Worm (Caenorhabditis elegans) whole organism, L2 larva: Measurements from ENCODE around the gene pqn-36.

Experiments
- C34F6.9 ChIP-seq: fragments of 150-350 bp; optimal IDR thresholded peaks from 2 replicates; lab custom pipeline; 2014; ENCODE audit warnings: missing biosample characterization, missing genetic modification characterization
- F13H6.1 ChIP-seq: sonication (generic microtip); optimal IDR thresholded peaks from 2 replicates; lab custom pipeline; 2016; ENCODE audit warnings: missing genetic modification characterization, missing compliant biosample characterization
- R02D3.7 ChIP-seq: fragments of 150-350 bp; optimal IDR thresholded peaks from 2 replicates; lab custom pipeline; 2014; ENCODE audit warnings: missing biosample characterization, missing genetic modification characterization
- Y55F3AM.14 ChIP-seq: fragments of 200-800 bp; sonication (Bioruptor generic); optimal IDR thresholded peaks from 2 replicates; lab custom pipeline; 2018; ENCODE audit warnings: mild to moderate bottlenecking, missing genetic modification characterization, missing compliant biosample characterization
- alr-1 ChIP-seq: fragments of 150-350 bp; optimal IDR thresholded peaks from 2 replicates; lab custom pipeline; 2014; ENCODE audit warnings: missing biosample characterization, missing genetic modification characterization
- aly-2 ChIP-seq: fragments of 150-350 bp; optimal IDR thresholded peaks from 2 replicates; lab custom pipeline; 2014; ENCODE audit warnings: missing biosample characterization, missing genetic modification characterization
- ceh-16 ChIP-seq: fragments of 150-350 bp; optimal IDR thresholded peaks from 2 replicates; lab custom pipeline; 2014; ENCODE audit warnings: missing biosample characterization, missing genetic modification characterization
- ceh-82 ChIP-seq: fragments of 150-350 bp; optimal IDR thresholded peaks from 2 replicates; lab custom pipeline; 2014; ENCODE audit warnings: missing biosample characterization, missing genetic modification characterization
- crh-2 ChIP-seq: sonication (generic microtip); optimal IDR thresholded peaks from 2 replicates; lab custom pipeline; 2017; ENCODE audit warnings: missing biosample characterization, missing genetic modification characterization
- dmd-4 ChIP-seq: sonication (generic microtip); optimal IDR thresholded peaks from 2 replicates; lab custom pipeline; 2017; ENCODE audit warnings: missing biosample characterization, missing genetic modification characterization
- egl-27 ChIP-seq: sonication (generic microtip); optimal IDR thresholded peaks from 3 replicates; lab custom pipeline; 2017; ENCODE audit warnings: missing biosample characterization, missing genetic modification reagents, missing genetic modification characterization
- elt-1 ChIP-seq: fragments of 150-350 bp; optimal IDR thresholded peaks from 2 replicates; lab custom pipeline; 2014; ENCODE audit warnings: missing biosample characterization, missing genetic modification characterization
- fos-1 ChIP-seq: fragments of 150-350 bp; optimal IDR thresholded peaks from 2 replicates; lab custom pipeline; 2014; ENCODE audit warnings: missing biosample characterization, missing genetic modification characterization
- gmeb-1 ChIP-seq: fragments of 150-350 bp; optimal IDR thresholded peaks from 2 replicates; lab custom pipeline; 2014; ENCODE audit warnings: missing biosample characterization, missing genetic modification characterization
- lin-11 ChIP-seq: fragments of 150-350 bp; sonication (generic microtip); optimal IDR thresholded peaks from 2 replicates; lab custom pipeline; 2014; ENCODE audit warnings: missing biosample characterization, missing genetic modification characterization, inconsistent platforms, mixed read lengths
- lin-13 ChIP-seq: fragments of 150-350 bp; optimal IDR thresholded peaks from 2 replicates; lab custom pipeline; 2014; ENCODE audit warnings: missing biosample characterization, missing genetic modification reagents, missing genetic modification characterization
- lin-39 ChIP-seq: fragments of 150-350 bp; optimal IDR thresholded peaks from 2 replicates; lab custom pipeline; 2014; ENCODE audit warnings: missing biosample characterization, missing genetic modification reagents, missing genetic modification characterization
- lsy-2 ChIP-seq, 2 experiments: fragments of 150-350 bp in 1 of 2; sonication (generic microtip) in 1 of 2; optimal IDR thresholded peaks; 2 replicates each; lab custom pipeline; 2014 to 2017; ENCODE audit warnings: missing biosample characterization in 2 of 2, missing genetic modification characterization in 2 of 2
- mab-5 ChIP-seq: fragments of 150-350 bp; optimal IDR thresholded peaks from 2 replicates; lab custom pipeline; 2014; ENCODE audit warnings: missing biosample characterization, missing genetic modification characterization
- mbf-1 ChIP-seq: sonication (generic microtip); optimal IDR thresholded peaks from 2 replicates; lab custom pipeline; 2017; ENCODE audit warnings: missing biosample characterization, missing genetic modification characterization
- mdl-1 ChIP-seq, 2 experiments: fragments of 150-350 bp in 1 of 2; sonication (generic microtip) in 1 of 2; optimal IDR thresholded peaks; 2 replicates each; lab custom pipeline; 2017; ENCODE audit warnings: missing biosample characterization in 2 of 2, missing genetic modification characterization in 2 of 2
- nhr-10 ChIP-seq: sonication (generic microtip); optimal IDR thresholded peaks from 2 replicates; lab custom pipeline; 2017; ENCODE audit warnings: missing biosample characterization, missing genetic modification characterization
- nhr-129 ChIP-seq: fragments of 150-350 bp; optimal IDR thresholded peaks from 2 replicates; lab custom pipeline; 2014; ENCODE audit warnings: missing biosample characterization, missing genetic modification characterization
- nhr-23 ChIP-seq: fragments of 150-350 bp; optimal IDR thresholded peaks from 2 replicates; lab custom pipeline; 2014; ENCODE audit warnings: missing biosample characterization, missing genetic modification reagents, missing genetic modification characterization
- nhr-237 ChIP-seq: fragments of 150-350 bp; optimal IDR thresholded peaks from 2 replicates; lab custom pipeline; 2014; ENCODE audit warnings: missing biosample characterization, missing genetic modification characterization
- nhr-25 ChIP-seq: fragments of 150-350 bp; sonication (generic microtip); optimal IDR thresholded peaks from 3 replicates; lab custom pipeline; 2014; ENCODE audit warnings: missing biosample characterization, missing genetic modification characterization
- nhr-6 ChIP-seq: fragments of 150-350 bp; optimal IDR thresholded peaks from 2 replicates; lab custom pipeline; 2014; ENCODE audit warnings: missing biosample characterization, missing genetic modification characterization
- nhr-77 ChIP-seq: fragments of 150-350 bp; optimal IDR thresholded peaks from 2 replicates; lab custom pipeline; 2014; ENCODE audit warnings: missing biosample characterization, missing genetic modification characterization
- peb-1 ChIP-seq: fragments of 150-350 bp; optimal IDR thresholded peaks from 2 replicates; lab custom pipeline; 2014; ENCODE audit warnings: missing biosample characterization, missing genetic modification characterization
- sem-4 ChIP-seq: fragments of 150-350 bp; optimal IDR thresholded peaks from 2 replicates; lab custom pipeline; 2014; ENCODE audit warnings: missing biosample characterization, missing genetic modification reagents, missing genetic modification characterization
- skn-1 ChIP-seq: sonication (generic microtip); optimal IDR thresholded peaks from 2 replicates; lab custom pipeline; 2017; ENCODE audit warnings: missing biosample characterization, missing genetic modification characterization
- sma-9 ChIP-seq, 2 experiments: fragments of 150-350 bp in 1 of 2; sonication (generic microtip) in 1 of 2; optimal IDR thresholded peaks; 2 replicates each; lab custom pipeline; 2014 to 2016; ENCODE audit warnings: missing genetic modification characterization in 2 of 2, mild to moderate bottlenecking in 1 of 2, missing biosample characterization in 1 of 2, missing compliant biosample characterization in 1 of 2, missing genetic modification reagents in 1 of 2, moderate library complexity in 1 of 2
- snpc-4 ChIP-seq: fragments of 150-350 bp; optimal IDR thresholded peaks from 2 replicates; lab custom pipeline; 2014; ENCODE audit warnings: missing biosample characterization, missing genetic modification characterization
- unc-39 ChIP-seq: fragments of 150-350 bp; optimal IDR thresholded peaks from 2 replicates; lab custom pipeline; 2014; ENCODE audit warnings: missing biosample characterization, missing genetic modification characterization
- unc-55 ChIP-seq: fragments of 150-350 bp; sonication (generic microtip); optimal IDR thresholded peaks from 3 replicates; lab custom pipeline; 2014; ENCODE audit warnings: missing biosample characterization, missing genetic modification reagents, missing genetic modification characterization
- unc-62 ChIP-seq: fragments of 150-350 bp; optimal IDR thresholded peaks from 2 replicates; lab custom pipeline; 2014; ENCODE audit warnings: missing biosample characterization, missing genetic modification reagents, missing genetic modification characterization
- zag-1 ChIP-seq: fragments of 150-350 bp; optimal IDR thresholded peaks from 2 replicates; lab custom pipeline; 2014; ENCODE audit warnings: missing biosample characterization, missing genetic modification characterization
- ztf-1 ChIP-seq: fragments of 200-800 bp; sonication (Bioruptor generic); conservative IDR thresholded peaks from 2 replicates; pipeline ENCODE4 v1.3.6; 2022; ENCODE audit warnings: missing genetic modification characterization, missing compliant biosample characterization
- ztf-4 ChIP-seq: fragments of 150-350 bp; optimal IDR thresholded peaks from 2 replicates; lab custom pipeline; 2014; ENCODE audit warnings: missing biosample characterization, missing genetic modification characterization

pqn-36 gene

ce11 chrX:15392672-15393071, 22.6 kb downstream of the pqn-36 start:
- TF ChIP-seq snpc-4 (peak; percentile 33), ztf-4 (tag; lab: Kevin White, UChicago) (no peak)

- TF ChIP-seq lsy-2 (tag; optimal IDR thresholded peaks at IDR 0.05; lab: Kevin White, UChicago), result peak in 1 of 2 experiments; percentile 41
- TF ChIP-seq sma-9 (GFP tag; optimal IDR thresholded peaks at IDR 0.05; lab: Kevin White, UChicago), result no peak
- TF ChIP-seq sma-9 (tag; optimal IDR thresholded peaks at IDR 0.05; lab: Kevin White, UChicago), result no peak
- no peak for TF ChIP-seq fos-1 (tag; lab: Kevin White, UChicago)
- no peak for TF ChIP-seq sem-4 (tag; lab: Kevin White, UChicago)
Measured at ce11 chrX:15389853-15390252, 25.4 kb downstream of the pqn-36 start.

- no peak for TF ChIP-seq peb-1 (tag; lab: Kevin White, UChicago)
- TF ChIP-seq snpc-4, result peak; percentile 30
- TF ChIP-seq, all 48 proteins: peak for 1
Measured at ce11 chrX:15388259-15388658, 27.0 kb downstream of the pqn-36 start.

- TF ChIP-seq lsy-2 (tag; optimal IDR thresholded peaks at IDR 0.05; lab: Kevin White, UChicago) (peak in 1 of 2 experiments; percentile 59), skn-1 (tag; lab: Kevin White, UChicago) (no peak), C34F6.9 (tag; lab: Kevin White, UChicago) (peak; percentile 56), crh-2 (peak; percentile 60), alr-1 (no peak), dmd-4 (tag; lab: Kevin White, UChicago) (no peak), zag-1 (tag; lab: Kevin White, UChicago) (peak; percentile 82), mab-5 (tag; lab: Kevin White, UChicago) (peak; percentile 60), ceh-16 (tag; lab: Kevin White, UChicago) (no peak), mbf-1 (tag; lab: Kevin White, UChicago) (no peak), nhr-10 (tag; lab: Kevin White, UChicago) (no peak), nhr-77 (tag; lab: Kevin White, UChicago) (no peak), lin-13 (no peak), snpc-4 (peak; percentile 44), gmeb-1 (tag; lab: Kevin White, UChicago) (no peak), unc-55 (GFP tag; lab: Kevin White, UChicago) (peak; percentile 91), nhr-237 (tag; lab: Kevin White, UChicago) (no peak), ztf-1 (no peak), lin-11 (tag; lab: Kevin White, UChicago) (no peak), unc-39 (tag; lab: Kevin White, UChicago) (no peak), egl-27 (peak; percentile 66), lin-39 (tag; lab: Kevin White, UChicago) (no peak), sma-9 (GFP tag; optimal IDR thresholded peaks at IDR 0.05; lab: Kevin White, UChicago) (peak; percentile 90), sma-9 (tag; optimal IDR thresholded peaks at IDR 0.05; lab: Kevin White, UChicago) (no peak), elt-1 (no peak), Y55F3AM.14 (GFP tag; lab: Kevin White, UChicago) (peak; percentile 17), ztf-4 (tag; lab: Kevin White, UChicago) (no peak), aly-2 (no peak), nhr-6 (tag; lab: Kevin White, UChicago) (peak; percentile 26), nhr-25 (no peak), nhr-129 (tag; lab: Kevin White, UChicago) (peak; percentile 50), unc-62 (GFP tag; lab: Kevin White, UChicago) (no peak), ceh-82 (tag; lab: Kevin White, UChicago) (no peak), peb-1 (tag; lab: Kevin White, UChicago) (no peak), fos-1 (tag; lab: Kevin White, UChicago) (peak; percentile 7), mdl-1 (tag; optimal IDR thresholded peaks at IDR 0.05; lab: Kevin White, UChicago) (peak; percentile 25 to 33), R02D3.7 (tag; lab: Kevin White, UChicago) (no peak), F13H6.1 (tag; lab: Kevin White, UChicago) (peak; percentile 73), nhr-23 (tag; lab: Kevin White, UChicago) (no peak)
Measured at ce11 chrX:15385807-15386349, 29.4 kb downstream of the pqn-36 start.
